Worm (Caenorhabditis elegans): Measurements from ENCODE around the gene lin-29.

The lin-29 gene

ce11 chrII:11874674-11875198 lies 60.4 kb downstream of the lin-29 start, which contains the start of the genes npp-3 and top-2 (continued):
- peak; percentile 95 for TF ChIP-seq madf-8 (GFP tag; conservative IDR thresholded peaks at IDR 0.05)
- TF ChIP-seq tbp1 (GFP tag; optimal IDR thresholded peaks at IDR 0.05), result peak; percentile 74
- peak; percentile 32 for TF ChIP-seq atf-7 (tag; optimal IDR thresholded peaks at IDR 0.05)
- peak; percentile 11; the same call in 1 of the 2 replicates for TF ChIP-seq lin-26 (GFP tag; IDR thresholded peaks at IDR 0.05)
- peak; percentile 95 for TF ChIP-seq xnd-1 (tag; optimal IDR thresholded peaks at IDR 0.05)
- TF ChIP-seq efl-1 (GFP tag; optimal IDR thresholded peaks at IDR 0.05), result peak; percentile 98
- TF ChIP-seq B0019.2 (GFP tag; conservative IDR thresholded peaks at IDR 0.05), result peak; percentile 94
- TF ChIP-seq Y79H2A.3 (GFP tag; conservative IDR thresholded peaks at IDR 0.05), result 0 out of 2 replicates have a peak, but pooled peaks have one; percentile 63
- no peak for TF ChIP-seq sptf-2 (GFP tag; optimal IDR thresholded peaks at IDR 0.05)
- peak; percentile 99 for TF ChIP-seq madf-6 (GFP tag; IDR thresholded peaks at IDR 0.05)
- no peak for TF ChIP-seq bed-2 (GFP tag; IDR thresholded peaks at IDR 0.05)
- TF ChIP-seq ama-1 (optimal IDR thresholded peaks at IDR 0.05), result no peak
- no peak for TF ChIP-seq ama-1 (GFP tag; optimal IDR thresholded peaks at IDR 0.05)
- peak; percentile 83 for TF ChIP-seq attf-3 (GFP tag; conservative IDR thresholded peaks at IDR 0.05)
- peak; percentile 90 for TF ChIP-seq Y67H2A.10 (GFP tag; conservative IDR thresholded peaks at IDR 0.05)
- TF ChIP-seq ceh-27 (GFP tag; optimal IDR thresholded peaks at IDR 0.05), result peak; percentile 94
- peak; percentile 59; the same call in 1 of the 2 replicates for TF ChIP-seq F39B2.1 (GFP tag; IDR thresholded peaks at IDR 0.05)
- TF ChIP-seq dox-1 (GFP tag; IDR thresholded peaks at IDR 0.05), result peak; percentile 96
- TF ChIP-seq nhr-27 (tag; optimal IDR thresholded peaks at IDR 0.05), result no peak
- TF ChIP-seq egl-44 (GFP tag; IDR thresholded peaks at IDR 0.05), result 0 out of 2 replicates have a peak, but pooled peaks have one; percentile 27
- peak; percentile 69; the same call in 1 of the 2 replicates for TF ChIP-seq cebp-1 (GFP tag; IDR thresholded peaks at IDR 0.05)
- peak; percentile 88 for TF ChIP-seq cebp-1 (tag; optimal IDR thresholded peaks at IDR 0.05)
- peak; percentile 88 for TF ChIP-seq madf-10 (tag; optimal IDR thresholded peaks at IDR 0.05)
- no peak for TF ChIP-seq hlh-26 (GFP tag; conservative IDR thresholded peaks at IDR 0.05)
- peak; percentile 94 for TF ChIP-seq mcd-1 (GFP tag; IDR thresholded peaks at IDR 0.05)
- TF ChIP-seq egrh-3 (GFP tag; IDR thresholded peaks at IDR 0.05), result 0 out of 2 replicates have a peak, but pooled peaks have one; percentile 36

ce11 chrII:11868893-11869292 lies 66.2 kb downstream of the lin-29 start:
- peak; percentile 57; the same call in 1 of the 2 replicates for TF ChIP-seq lin-26 (GFP tag; IDR thresholded peaks at IDR 0.05)
- no peak for TF ChIP-seq sea-2 (GFP tag; IDR thresholded peaks at IDR 0.05)
- no peak for TF ChIP-seq snpc-1.3 (tag; optimal IDR thresholded peaks at IDR 0.05; ENCODE audit: insufficient read depth)
- no peak for TF ChIP-seq athp-1 (tag; optimal IDR thresholded peaks at IDR 0.05)
- TF ChIP-seq C06A6.2 (GFP tag; conservative IDR thresholded peaks at IDR 0.05), result no peak
- TF ChIP-seq snpc-3.4 (tag; optimal IDR thresholded peaks at IDR 0.05), result no peak
- TF ChIP-seq tbp1 (GFP tag; optimal IDR thresholded peaks at IDR 0.05), result no peak
- TF ChIP-seq zfh-2 (GFP tag; conservative IDR thresholded peaks at IDR 0.05), result peak; percentile 37; the same call in 1 of the 2 replicates
- TF ChIP-seq attf-6 (GFP tag; IDR thresholded peaks at IDR 0.05), result no peak
- no peak for TF ChIP-seq F52B5.7 (tag; optimal IDR thresholded peaks at IDR 0.05)
- TF ChIP-seq B0019.2 (GFP tag; conservative IDR thresholded peaks at IDR 0.05), result no peak
- no peak for TF ChIP-seq atf-7 (tag; optimal IDR thresholded peaks at IDR 0.05)
- TF ChIP-seq F37B4.10 (GFP tag; IDR thresholded peaks at IDR 0.05), result 0 out of 2 replicates have a peak, but pooled peaks have one; percentile 69
- no peak for TF ChIP-seq ceh-40 (GFP tag; IDR thresholded peaks at IDR 0.05)
- no peak for TF ChIP-seq F49E8.2 (tag; optimal IDR thresholded peaks at IDR 0.05; ENCODE audit: insufficient read depth)
- 0 out of 2 replicates have a peak, but pooled peaks have one; percentile 41 for TF ChIP-seq bed-1 (GFP tag; IDR thresholded peaks at IDR 0.05)
- no peak for TF ChIP-seq dox-1 (GFP tag; IDR thresholded peaks at IDR 0.05)

Measured in whole organism, young adult.